Worm (Caenorhabditis elegans) whole organism, young adult: ENCODE results near the gene F35G2.3.

Experiments used
- B0019.2 ChIP-seq: fragments of 200-800 bp; sonication (Bioruptor generic); conservative IDR thresholded peaks from 2 replicates; pipeline ENCODE4 v1.3.6; 2022; ENCODE audit warnings: missing genetic modification reagents, missing genetic modification characterization, missing compliant biosample characterization
- B0336.3 ChIP-seq: fragments of 200-800 bp; sonication (Bioruptor generic); IDR thresholded peaks from 2 replicates; pipeline ENCODE4 v1.3.6; 2022; ENCODE audit warnings: missing genetic modification characterization, missing compliant biosample characterization
- C06A6.2 ChIP-seq: fragments of 200-800 bp; sonication (Bioruptor generic); conservative IDR thresholded peaks from 2 replicates; pipeline ENCODE4 v1.3.6; 2022; ENCODE audit warnings: missing genetic modification characterization, missing compliant biosample characterization
- D2030.7 ChIP-seq: fragments of 200-800 bp; sonication (Bioruptor generic); IDR thresholded peaks from 2 replicates; pipeline ENCODE4 v1.3.6; 2022; ENCODE audit warnings: missing genetic modification reagents, missing genetic modification characterization, missing compliant biosample characterization
- F39B2.1 ChIP-seq: fragments of 200-800 bp; sonication (Bioruptor generic); IDR thresholded peaks from 2 replicates; pipeline ENCODE4 v1.3.6; 2022; ENCODE audit warnings: missing genetic modification reagents, missing genetic modification characterization, missing compliant biosample characterization
- F57C9.4 ChIP-seq: sonication (generic microtip); optimal IDR thresholded peaks from 2 replicates; lab custom pipeline; 2017; ENCODE audit warnings: mild to moderate bottlenecking, missing genetic modification characterization, missing compliant biosample characterization
- K11D2.4 ChIP-seq: fragments of 200-800 bp; sonication (Bioruptor generic); IDR thresholded peaks from 2 replicates; pipeline ENCODE4 v1.3.6; 2022; ENCODE audit warnings: missing genetic modification reagents, missing genetic modification characterization, missing compliant biosample characterization
- K12H6.12 ChIP-seq: fragments of 200-800 bp; sonication (Bioruptor generic); optimal IDR thresholded peaks from 2 replicates; lab custom pipeline; 2018; ENCODE audit warnings: mild to moderate bottlenecking, missing genetic modification characterization, missing compliant biosample characterization
- T07F8.4 ChIP-seq: sonication (generic microtip); optimal IDR thresholded peaks from 2 replicates; lab custom pipeline; 2016; ENCODE audit warnings: mild to moderate bottlenecking, missing genetic modification characterization, moderate library complexity, missing compliant biosample characterization
- T26A5.8 ChIP-seq: sonication (generic microtip); optimal IDR thresholded peaks from 2 replicates; lab custom pipeline; 2016; ENCODE audit warnings: missing genetic modification characterization, missing compliant biosample characterization
- Y56A3A.18 ChIP-seq: fragments of 200-800 bp; sonication (Bioruptor generic); IDR thresholded peaks from 2 replicates; pipeline ENCODE4 v1.3.6; 2022; ENCODE audit warnings: missing genetic modification reagents, missing genetic modification characterization, missing compliant biosample characterization
- Y67H2A.10 ChIP-seq: fragments of 200-800 bp; sonication (Bioruptor generic); conservative IDR thresholded peaks from 2 replicates; pipeline ENCODE4 v1.3.6; 2022; ENCODE audit warnings: missing genetic modification reagents, missing genetic modification characterization, missing compliant biosample characterization
- Y95B8A.8 ChIP-seq: fragments of 200-800 bp; sonication (Bioruptor generic); IDR thresholded peaks from 2 replicates; pipeline ENCODE4 v1.3.6; 2022; ENCODE audit warnings: missing genetic modification reagents, missing genetic modification characterization, missing compliant biosample characterization
- aptf-2 ChIP-seq: fragments of 200-800 bp; sonication (Bioruptor generic); conservative IDR thresholded peaks from 2 replicates; pipeline ENCODE4 v1.3.6; 2022; ENCODE audit warnings: missing genetic modification reagents, missing genetic modification characterization, missing compliant biosample characterization
- ccch-3 ChIP-seq: fragments of 200-800 bp; sonication (Bioruptor generic); optimal IDR thresholded peaks from 2 replicates; lab custom pipeline; 2018; ENCODE audit warnings: mild to moderate bottlenecking, missing genetic modification characterization, missing compliant biosample characterization
- ceh-100 ChIP-seq: fragments of 200-800 bp; sonication (Bioruptor generic); IDR thresholded peaks from 2 replicates; pipeline ENCODE4 v1.3.6; 2022; ENCODE audit warnings: missing genetic modification reagents, missing genetic modification characterization, missing compliant biosample characterization
- ceh-91 ChIP-seq: fragments of 200-800 bp; sonication (Bioruptor generic); IDR thresholded peaks from 2 replicates; pipeline ENCODE4 v1.3.6; 2022; ENCODE audit warnings: missing genetic modification reagents, missing genetic modification characterization, missing compliant biosample characterization
- chd-7 ChIP-seq: sonication (generic microtip); optimal IDR thresholded peaks from 2 replicates; lab custom pipeline; 2016; ENCODE audit warnings: mild to moderate bottlenecking, missing genetic modification characterization, moderate library complexity, missing compliant biosample characterization
- die-1 ChIP-seq: sonication (generic microtip); optimal IDR thresholded peaks from 2 replicates; lab custom pipeline; 2016; ENCODE audit warnings: missing genotype, mild to moderate bottlenecking, missing genetic modification characterization, missing compliant biosample characterization
- dox-1 ChIP-seq: fragments of 200-800 bp; sonication (Bioruptor generic); IDR thresholded peaks from 2 replicates; pipeline ENCODE4 v1.3.6; 2022; ENCODE audit warnings: missing genetic modification reagents, missing genetic modification characterization, missing compliant biosample characterization
- efl-1 ChIP-seq: fragments of 150-350 bp; optimal IDR thresholded peaks from 2 replicates; lab custom pipeline; 2014; ENCODE audit warnings: missing biosample characterization, missing genetic modification reagents, missing genetic modification characterization
- egl-18 ChIP-seq: fragments of 200-800 bp; sonication (Bioruptor generic); IDR thresholded peaks from 2 replicates; pipeline ENCODE4 v1.3.6; 2022; ENCODE audit warnings: missing genetic modification reagents, missing genetic modification characterization, missing compliant biosample characterization
- egl-44 ChIP-seq: fragments of 200-800 bp; sonication (Bioruptor generic); IDR thresholded peaks from 2 replicates; pipeline ENCODE4 v1.3.6; 2022; ENCODE audit warnings: missing genetic modification reagents, missing genetic modification characterization, missing compliant biosample characterization
- egrh-3 ChIP-seq: fragments of 200-800 bp; sonication (Bioruptor generic); IDR thresholded peaks from 2 replicates; pipeline ENCODE4 v1.3.6; 2022; ENCODE audit warnings: missing genetic modification reagents, missing genetic modification characterization, missing compliant biosample characterization
- him-1 ChIP-seq: sonication (generic microtip); optimal IDR thresholded peaks from 2 replicates; lab custom pipeline; 2016; ENCODE audit warnings: missing genotype, missing genetic modification reagents, missing genetic modification characterization, missing compliant biosample characterization
- hlh-12 ChIP-seq: sonication (generic microtip); optimal IDR thresholded peaks from 2 replicates; lab custom pipeline; 2016; ENCODE audit warnings: missing genetic modification characterization, missing compliant biosample characterization
- hmg-1.2 ChIP-seq: fragments of 200-800 bp; sonication (Bioruptor generic); IDR thresholded peaks from 2 replicates; pipeline ENCODE4 v1.3.6; 2022; ENCODE audit warnings: missing genetic modification reagents, missing genetic modification characterization, missing compliant biosample characterization
- hmg-20 ChIP-seq: fragments of 200-800 bp; sonication (Bioruptor generic); IDR thresholded peaks from 2 replicates; pipeline ENCODE4 v1.3.6; 2022; ENCODE audit warnings: missing genetic modification reagents, missing genetic modification characterization, missing compliant biosample characterization
- hsf-1 ChIP-seq: fragments of 200-800 bp; sonication (Bioruptor generic); IDR thresholded peaks from 2 replicates; pipeline ENCODE4 v1.3.6; 2022; ENCODE audit warnings: missing genetic modification reagents, missing genetic modification characterization, missing compliant biosample characterization
- lir-1 ChIP-seq: fragments of 200-800 bp; sonication (Bioruptor generic); conservative IDR thresholded peaks from 2 replicates; pipeline ENCODE4 v1.3.6; 2022; ENCODE audit warnings: missing genetic modification reagents, missing genetic modification characterization, missing compliant biosample characterization
- lsl-1 ChIP-seq: fragments of 200-800 bp; sonication (Bioruptor generic); optimal IDR thresholded peaks from 2 replicates; lab custom pipeline; 2018; ENCODE audit warnings: mild to moderate bottlenecking, missing genetic modification characterization, moderate library complexity, missing compliant biosample characterization
- madf-10 ChIP-seq: sonication (generic microtip); optimal IDR thresholded peaks from 2 replicates; lab custom pipeline; 2016; ENCODE audit warnings: mild to moderate bottlenecking, missing genetic modification characterization, missing compliant biosample characterization
- madf-3 ChIP-seq: fragments of 200-800 bp; sonication (Bioruptor generic); IDR thresholded peaks from 2 replicates; pipeline ENCODE4 v1.3.6; 2022; ENCODE audit warnings: missing genetic modification reagents, missing genetic modification characterization, missing compliant biosample characterization
- madf-6 ChIP-seq: fragments of 200-800 bp; sonication (Bioruptor generic); IDR thresholded peaks from 2 replicates; pipeline ENCODE4 v1.3.6; 2022; ENCODE audit warnings: missing genetic modification reagents, missing genetic modification characterization, missing compliant biosample characterization
- madf-8 ChIP-seq: fragments of 200-800 bp; sonication (Bioruptor generic); conservative IDR thresholded peaks from 2 replicates; pipeline ENCODE4 v1.3.6; 2022; ENCODE audit warnings: missing genetic modification reagents, missing genetic modification characterization, missing compliant biosample characterization
- mel-28 ChIP-seq: sonication (generic microtip); optimal IDR thresholded peaks from 2 replicates; lab custom pipeline; 2016; ENCODE audit warnings: borderline replicate concordance, mild to moderate bottlenecking, missing genetic modification characterization, missing compliant biosample characterization
- mxl-1 ChIP-seq: sonication (generic microtip); optimal IDR thresholded peaks from 2 replicates; lab custom pipeline; 2016; ENCODE audit warnings: missing genetic modification characterization, missing compliant biosample characterization
- nfya-1 ChIP-seq: sonication (generic microtip); optimal IDR thresholded peaks from 2 replicates; lab custom pipeline; 2017; ENCODE audit warnings: antibody characterized with exemption, missing compliant biosample characterization, missing genetic modification characterization, borderline replicate concordance; ENCODE audit not compliant: insufficient read depth
- nfyb-1 ChIP-seq: fragments of 200-800 bp; sonication (Bioruptor generic); IDR thresholded peaks from 2 replicates; pipeline ENCODE4 v1.3.6; 2022; ENCODE audit warnings: missing genetic modification reagents, missing genetic modification characterization, missing compliant biosample characterization
- nhr-80 ChIP-seq: sonication (generic microtip); optimal IDR thresholded peaks from 2 replicates; lab custom pipeline; 2016; ENCODE audit warnings: missing genetic modification characterization, missing compliant biosample characterization
- pbrm-1 ChIP-seq: fragments of 200-800 bp; sonication (Bioruptor generic); IDR thresholded peaks from 2 replicates; pipeline ENCODE4 v1.3.6; 2022; ENCODE audit warnings: missing genetic modification reagents, missing genetic modification characterization, missing compliant biosample characterization
- repo-1 ChIP-seq: sonication (generic microtip); optimal IDR thresholded peaks from 2 replicates; lab custom pipeline; 2017; ENCODE audit warnings: mild to moderate bottlenecking, missing genetic modification characterization, missing compliant biosample characterization
- sdz-38 ChIP-seq: sonication (generic microtip); optimal IDR thresholded peaks from 2 replicates; lab custom pipeline; 2016; ENCODE audit warnings: missing genotype, missing genetic modification characterization, missing compliant biosample characterization
- snpc-3.4 ChIP-seq: sonication (generic microtip); optimal IDR thresholded peaks from 2 replicates; lab custom pipeline; 2017; ENCODE audit warnings: missing genetic modification characterization, mild to moderate bottlenecking, missing compliant biosample characterization, antibody characterized with exemption, moderate library complexity, missing genotype, missing genetic modification reagents
- somi-1 ChIP-seq: fragments of 200-800 bp; sonication (Bioruptor generic); optimal IDR thresholded peaks from 2 replicates; lab custom pipeline; 2018; ENCODE audit warnings: mild to moderate bottlenecking, missing genetic modification characterization, missing compliant biosample characterization
- tlf-1 ChIP-seq: fragments of 200-800 bp; sonication (Bioruptor generic); optimal IDR thresholded peaks from 2 replicates; lab custom pipeline; 2018; ENCODE audit warnings: mild to moderate bottlenecking, missing genetic modification characterization, missing compliant biosample characterization
- unc-62 ChIP-seq: fragments of 150-350 bp; optimal IDR thresholded peaks from 2 replicates; lab custom pipeline; 2014; ENCODE audit warnings: missing biosample characterization, missing genetic modification reagents, missing genetic modification characterization
- ztf-22 ChIP-seq: fragments of 200-800 bp; sonication (Bioruptor generic); optimal IDR thresholded peaks from 2 replicates; lab custom pipeline; 2018; ENCODE audit warnings: mild to moderate bottlenecking, missing genetic modification characterization, moderate library complexity, missing compliant biosample characterization
- ztf-28 ChIP-seq: fragments of 200-800 bp; sonication (Bioruptor generic); IDR thresholded peaks from 2 replicates; pipeline ENCODE4 v1.3.6; 2022; ENCODE audit warnings: missing genetic modification reagents, missing genetic modification characterization, missing compliant biosample characterization
- ztf-3 ChIP-seq: fragments of 200-800 bp; sonication (Bioruptor generic); optimal IDR thresholded peaks from 2 replicates; lab custom pipeline; 2018; ENCODE audit warnings: mild to moderate bottlenecking, missing genetic modification characterization, missing compliant biosample characterization

The F35G2.3 gene

ce11 chrIV:12207873-12208272 is 1.6 kb upstream of the F35G2.3 start (continued):
- no peak for TF ChIP-seq ccch-3 (GFP tag; lab: Kevin White, UChicago)
- TF ChIP-seq efl-1 (GFP tag; lab: Kevin White, UChicago), result no peak
- no peak for TF ChIP-seq B0019.2 (GFP tag; lab: Robert Waterston, UW)
- no peak for TF ChIP-seq egrh-3 (GFP tag; lab: Robert Waterston, UW)
- TF ChIP-seq nfyb-1 (GFP tag; lab: Robert Waterston, UW), result 0 out of 2 replicates have a peak, but pooled peaks have one; percentile 49
- no peak for TF ChIP-seq ztf-3 (GFP tag; lab: Kevin White, UChicago)
- no peak for TF ChIP-seq T26A5.8 (tag; lab: Kevin White, UChicago)
- no peak for TF ChIP-seq tlf-1 (GFP tag; lab: Kevin White, UChicago)
- no peak for TF ChIP-seq ztf-28 (GFP tag; lab: Robert Waterston, UW)
- TF ChIP-seq sdz-38 (tag; lab: Kevin White, UChicago), result no peak
- peak; percentile 21; the same call in 1 of the 2 replicates for TF ChIP-seq hmg-1.2 (GFP tag; lab: Robert Waterston, UW)
- no peak for TF ChIP-seq lsl-1 (GFP tag; lab: Kevin White, UChicago)
- no peak for TF ChIP-seq F39B2.1
- TF ChIP-seq him-1 (tag; lab: Kevin White, UChicago), result peak; percentile 73
- TF ChIP-seq B0336.3, result peak; percentile 63; the same call in 1 of the 2 replicates
- no peak for TF ChIP-seq mel-28 (tag; lab: Kevin White, UChicago)
- TF ChIP-seq Y67H2A.10 (GFP tag; lab: Robert Waterston, UW), result no peak
- 0 out of 2 replicates have a peak, but pooled peaks have one; percentile 25 for TF ChIP-seq madf-6 (GFP tag; lab: Robert Waterston, UW)
- TF ChIP-seq madf-10, result no peak
- no peak for TF ChIP-seq K11D2.4
- no peak for TF ChIP-seq Y95B8A.8 (GFP tag; lab: Robert Waterston, UW)
- no peak for TF ChIP-seq egl-44 (GFP tag; lab: Robert Waterston, UW)
- TF ChIP-seq lir-1 (GFP tag; lab: Robert Waterston, UW), result no peak
- TF ChIP-seq unc-62 (GFP tag; lab: Kevin White, UChicago), result no peak
- TF ChIP-seq snpc-3.4, result peak; percentile 40
- peak; percentile 43 for TF ChIP-seq mxl-1 (tag; lab: Kevin White, UChicago)
- TF ChIP-seq K12H6.12 (tag; lab: Kevin White, UChicago), result no peak
- no peak for TF ChIP-seq madf-3
- no peak for TF ChIP-seq ceh-100 (GFP tag; lab: Robert Waterston, UW)
- no peak for TF ChIP-seq D2030.7 (GFP tag; lab: Robert Waterston, UW)
- TF ChIP-seq hlh-12 (tag; lab: Kevin White, UChicago), result no peak
- no peak for TF ChIP-seq madf-8 (GFP tag; lab: Robert Waterston, UW)
- TF ChIP-seq hsf-1, result peak; percentile 13; the same call in 1 of the 2 replicates
- no peak for TF ChIP-seq repo-1 (tag; lab: Kevin White, UChicago)
- TF ChIP-seq aptf-2 (GFP tag; lab: Robert Waterston, UW), result no peak
- no peak for TF ChIP-seq chd-7
- no peak for TF ChIP-seq somi-1
- no peak for TF ChIP-seq nfya-1
- TF ChIP-seq Y56A3A.18, result 0 out of 2 replicates have a peak, but pooled peaks have one; percentile 28
- no peak for TF ChIP-seq F57C9.4 (tag; lab: Kevin White, UChicago)
- TF ChIP-seq T07F8.4 (tag; lab: Kevin White, UChicago), result no peak
- TF ChIP-seq C06A6.2, result no peak
- no peak for TF ChIP-seq egl-18 (GFP tag; lab: Robert Waterston, UW)
- no peak for TF ChIP-seq ceh-91 (GFP tag; lab: Robert Waterston, UW)
- TF ChIP-seq hmg-20 (GFP tag; lab: Robert Waterston, UW), result no peak
- no peak for TF ChIP-seq dox-1 (GFP tag; lab: Robert Waterston, UW)
- TF ChIP-seq nhr-80 (tag; lab: Kevin White, UChicago), result no peak
- no peak for TF ChIP-seq ztf-22 (GFP tag; lab: Kevin White, UChicago)
- TF ChIP-seq pbrm-1, result no peak
- no peak for TF ChIP-seq die-1 (tag; lab: Kevin White, UChicago)
